Worm (Caenorhabditis elegans) whole organism, dauer: ENCODE measurements around the gene odr-7.

Experiments used
- unc-62 ChIP-seq: sonication (generic microtip); optimal IDR thresholded peaks from 2 replicates; lab custom pipeline; 2017; ENCODE audit warnings: missing biosample characterization, missing genetic modification reagents, missing genetic modification characterization

The odr-7 gene

ce11 chrX:12467660-12468111 is 6.2 kb upstream of the odr-7 start, which contains the start of gene myo-2:
Gene myo-2 (plus strand): TSS chrX:12468061.
- no peak for TF ChIP-seq unc-62

ce11 chrX:12466769-12467168 is 5.3 kb upstream of the odr-7 start, which contains the start of gene cdf-2:
Gene cdf-2 (minus strand): TSS chrX:12466917.
- no peak for TF ChIP-seq unc-62

ce11 chrX:12463504-12463903 is 2.0 kb upstream of the odr-7 start, which contains the start of gene T18D3.5:
Gene T18D3.5 (plus strand): TSS chrX:12463804.
- no peak for TF ChIP-seq unc-62

- no peak for TF ChIP-seq unc-62
Observed at ce11 chrX:12458021-12458420, 3.4 kb downstream of the odr-7 start.

- no peak for TF ChIP-seq unc-62
Observed at ce11 chrX:12454290-12454795, 7.1 kb downstream of the odr-7 start, which contains the start of the genes T18D3.9 and T18D3.1. Gene T18D3.9 (minus strand): TSS chrX:12454457. Gene T18D3.1 (plus strand): TSS chrX:12454745.

- no peak for TF ChIP-seq unc-62
Observed at ce11 chrX:12452143-12452570, 9.3 kb downstream of the odr-7 start.

ce11 chrX:12451258-12451657 is 10.2 kb downstream of the odr-7 start:
- TF ChIP-seq unc-62 = no peak

- no peak for TF ChIP-seq unc-62
Observed at ce11 chrX:12449262-12449942, 12.1 kb downstream of the odr-7 start, which contains the start of gene T18D3.6. Gene T18D3.6 (plus strand): TSS chrX:12449892.

ce11 chrX:12446572-12446971 is 14.9 kb downstream of the odr-7 start:
- no peak for TF ChIP-seq unc-62

ce11 chrX:12444423-12444822 is 17.0 kb downstream of the odr-7 start:
- no peak for TF ChIP-seq unc-62

ce11 chrX:12439998-12440722 is 21.3 kb downstream of the odr-7 start:
- TF ChIP-seq unc-62 = no peak

- TF ChIP-seq unc-62 = no peak
Observed at ce11 chrX:12438266-12438665, 23.2 kb downstream of the odr-7 start.

- no peak for TF ChIP-seq unc-62
Observed at ce11 chrX:12436486-12436885, 25.0 kb downstream of the odr-7 start.

ce11 chrX:12435246-12435645 is 26.2 kb downstream of the odr-7 start:
- TF ChIP-seq unc-62 = no peak

ce11 chrX:12434086-12434485 is 27.4 kb downstream of the odr-7 start, which contains the start of gene tsct-1:
Gene tsct-1 (plus strand): TSS chrX:12434097.
- TF ChIP-seq unc-62 = no peak

ce11 chrX:12430309-12430708 is 31.1 kb downstream of the odr-7 start, which contains the start of gene med-1:
Gene med-1 (plus strand): TSS chrX:12430609.
- TF ChIP-seq unc-62 = no peak

ce11 chrX:12425427-12425826 is 36.0 kb downstream of the odr-7 start, which contains the start of gene T24D3.2:
Gene T24D3.2 (plus strand): TSS chrX:12425730.
- TF ChIP-seq unc-62 = no peak
